Fruit fly (Drosophila melanogaster) whole organism, pupa: ENCODE data around the gene CG31917.
A peak's percentile ranks its signal among the peaks of the same experiment; 100 is the strongest.

Source experiments
- CG10348 ChIP-seq: fragments of 200-800 bp; sonication (Bioruptor generic); IDR thresholded peaks from 2 replicates; pipeline ENCODE4 v1.3.6; 2022; ENCODE audit warnings: missing biosample characterization, missing genetic modification characterization
- CG12605 ChIP-seq: fragments of 200-800 bp; sonication (Bioruptor generic); IDR thresholded peaks from 2 replicates; pipeline ENCODE4 v1.3.6; 2022; ENCODE audit warnings: missing biosample characterization, missing genetic modification characterization
- CG13204 ChIP-seq: fragments of 200-800 bp; sonication (Bioruptor generic); optimal IDR thresholded peaks from 2 replicates; lab custom pipeline; 2018; ENCODE audit warnings: missing biosample characterization, mild to moderate bottlenecking, missing genetic modification characterization, moderate library complexity
- CG14655 ChIP-seq: fragments of 200-800 bp; sonication (Bioruptor generic); optimal IDR thresholded peaks from 3 replicates; lab custom pipeline; 2017; ENCODE audit warnings: mild to moderate bottlenecking, missing biosample characterization, missing genetic modification reagents, missing genetic modification characterization
- CG15710 ChIP-seq: fragments of 200-800 bp; sonication (Bioruptor generic); optimal IDR thresholded peaks from 2 replicates; lab custom pipeline; 2018; ENCODE audit warnings: missing biosample characterization, mild to moderate bottlenecking, missing genetic modification characterization, moderate library complexity
- CG17806 ChIP-seq: fragments of 200-800 bp; sonication (Bioruptor generic); optimal IDR thresholded peaks from 2 replicates; lab custom pipeline; 2018; ENCODE audit warnings: missing biosample characterization, mild to moderate bottlenecking, missing genetic modification characterization, moderate library complexity
- CG32121 ChIP-seq: fragments of 200-800 bp; sonication (Bioruptor generic); IDR thresholded peaks from 2 replicates; pipeline ENCODE4 v1.3.6; 2022; ENCODE audit warnings: missing biosample characterization, missing genetic modification characterization
- CG34367 ChIP-seq: fragments of 200-800 bp; sonication (Bioruptor generic); optimal IDR thresholded peaks from 2 replicates; lab custom pipeline; 2018; ENCODE audit warnings: missing biosample characterization, mild to moderate bottlenecking, missing genetic modification characterization
- CG4496 ChIP-seq: fragments of 200-800 bp; sonication (Bioruptor generic); IDR thresholded peaks from 3 replicates; pipeline ENCODE4 v1.3.6; 2022; ENCODE audit warnings: missing biosample characterization, missing genetic modification characterization
- CG8159 ChIP-seq: fragments of 200-800 bp; sonication (Bioruptor generic); optimal IDR thresholded peaks from 3 replicates; lab custom pipeline; 2018; ENCODE audit warnings: missing biosample characterization, mild to moderate bottlenecking, missing genetic modification characterization, moderate library complexity
- CG8301 ChIP-seq: fragments of 200-800 bp; sonication (Bioruptor generic); optimal IDR thresholded peaks from 2 replicates; lab custom pipeline; 2018; ENCODE audit warnings: missing biosample characterization, mild to moderate bottlenecking, missing genetic modification characterization
- CG9948 ChIP-seq: fragments of 200-800 bp; sonication (Bioruptor generic); optimal IDR thresholded peaks from 2 replicates; lab custom pipeline; 2018; ENCODE audit warnings: missing biosample characterization, mild to moderate bottlenecking, missing genetic modification characterization, moderate library complexity
- D1 ChIP-seq: fragments of 200-800 bp; sonication (Bioruptor generic); optimal IDR thresholded peaks from 2 replicates; lab custom pipeline; 2018; ENCODE audit warnings: missing biosample characterization, mild to moderate bottlenecking, missing genetic modification characterization, moderate library complexity
- EcR ChIP-seq: fragments of 200-800 bp; sonication (Bioruptor generic); optimal IDR thresholded peaks from 3 replicates; lab custom pipeline; 2019; ENCODE audit warnings: missing biosample characterization, missing genetic modification characterization, mild to moderate bottlenecking, moderate library complexity, missing genetic modification reagents
- Ets98B ChIP-seq: fragments of 200-800 bp; sonication (Bioruptor generic); IDR thresholded peaks from 2 replicates; pipeline ENCODE4 v1.3.6; 2022; ENCODE audit warnings: missing biosample characterization, missing genetic modification characterization
- Pif1A ChIP-seq: fragments of 200-800 bp; sonication (Bioruptor generic); optimal IDR thresholded peaks from 3 replicates; lab custom pipeline; 2016; ENCODE audit warnings: missing biosample characterization, missing genetic modification characterization
- Pif1B ChIP-seq: fragments of 200-800 bp; sonication (Bioruptor generic); optimal IDR thresholded peaks from 3 replicates; lab custom pipeline; 2016; ENCODE audit warnings: missing biosample characterization, missing genetic modification characterization
- Snoo ChIP-seq: fragments of 200-800 bp; sonication (Bioruptor generic); optimal IDR thresholded peaks from 3 replicates; lab custom pipeline; 2017; ENCODE audit warnings: missing biosample characterization, mild to moderate bottlenecking, missing genetic modification characterization, inconsistent platforms
- fd96Ca ChIP-seq: fragments of 200-800 bp; sonication (Bioruptor generic); IDR thresholded peaks from 3 replicates; pipeline ENCODE4 v1.3.6; 2022; ENCODE audit warnings: missing biosample characterization, missing genetic modification characterization
- gl ChIP-seq: fragments of 200-800 bp; sonication (Bioruptor generic); optimal IDR thresholded peaks from 2 replicates; lab custom pipeline; 2018; ENCODE audit warnings: missing biosample characterization, mild to moderate bottlenecking, missing genetic modification characterization
- rn ChIP-seq: fragments of 200-800 bp; sonication (Bioruptor generic); IDR thresholded peaks from 2 replicates; pipeline ENCODE4 v1.3.6; 2022; ENCODE audit warnings: missing biosample characterization, missing genetic modification characterization

CG31917 gene

dm6 chr2L:4998571-4999191 lies 12.0 kb downstream of the CG31917 start:
- TF ChIP-seq Ets98B (GFP tag; lab: Robert Waterston, UW) (no peak), rn (GFP tag; lab: Robert Waterston, UW) (no peak), D1 (tag; lab: Kevin White, UChicago) (no peak), CG9948 (tag; lab: Kevin White, UChicago) (no peak), CG8301 (tag; lab: Kevin White, UChicago) (no peak), Snoo (tag; lab: Kevin White, UChicago) (no peak), CG14655 (no peak), CG8159 (no peak), CG13204 (GFP tag; lab: Kevin White, UChicago) (no peak), CG32121 (no peak), CG15710 (tag; lab: Kevin White, UChicago) (no peak), CG17806 (tag; lab: Kevin White, UChicago) (no peak), fd96Ca (no peak)

- TF ChIP-seq Pif1B (GFP tag; lab: Kevin White, UChicago) (no peak), CG10348 (GFP tag; lab: Robert Waterston, UW) (no peak), rn (GFP tag; lab: Robert Waterston, UW) (no peak), CG8159 (no peak), EcR (GFP tag; lab: Kevin White, UChicago) (no peak), CG13204 (GFP tag; lab: Kevin White, UChicago) (no peak), CG32121 (no peak), Snoo (tag; lab: Kevin White, UChicago) (no peak), CG15710 (tag; lab: Kevin White, UChicago) (no peak)
Observed at dm6 chr2L:4998260-4998560, 12.4 kb downstream of the CG31917 start.

dm6 chr2L:4997401-4998259 lies 13.0 kb downstream of the CG31917 start:
- TF ChIP-seq CG12605 (GFP tag; lab: Robert Waterston, UW) (peak; percentile 99), Ets98B (GFP tag; lab: Robert Waterston, UW) (peak; percentile 100), CG32121 (peak; percentile 99), CG8159 (peak; percentile 99), CG13204 (GFP tag; lab: Kevin White, UChicago) (peak; percentile 96), D1 (tag; lab: Kevin White, UChicago) (peak; percentile 94), rn (GFP tag; lab: Robert Waterston, UW) (peak; percentile 98), EcR (GFP tag; lab: Kevin White, UChicago) (peak; percentile 95), Snoo (tag; lab: Kevin White, UChicago) (peak; percentile 99), fd96Ca (peak; percentile 99), CG10348 (GFP tag; lab: Robert Waterston, UW) (peak; percentile 96), CG34367 (tag; lab: Kevin White, UChicago) (peak; percentile 99), CG15710 (tag; lab: Kevin White, UChicago) (peak; percentile 98), CG4496 (GFP tag; lab: Robert Waterston, UW) (peak; percentile 100), gl (tag; lab: Kevin White, UChicago) (peak; percentile 98), Pif1A (GFP tag; lab: Kevin White, UChicago) (peak; percentile 99), CG9948 (tag; lab: Kevin White, UChicago) (peak; percentile 99), CG14655 (peak; percentile 100), CG17806 (tag; lab: Kevin White, UChicago) (peak; percentile 99), Pif1B (GFP tag; lab: Kevin White, UChicago) (peak; percentile 99), CG8301 (tag; lab: Kevin White, UChicago) (peak; percentile 100)

dm6 chr2L:4996283-4996922 lies 14.2 kb downstream of the CG31917 start:
- TF ChIP-seq EcR (GFP tag; lab: Kevin White, UChicago) (no peak), fd96Ca (no peak), CG13204 (GFP tag; lab: Kevin White, UChicago) (no peak), CG8159 (no peak)

dm6 chr2L:4995837-4996136 lies 14.8 kb downstream of the CG31917 start:
- no peak for TF ChIP-seq EcR (GFP tag; lab: Kevin White, UChicago)
- TF ChIP-seq fd96Ca, result no peak
- TF ChIP-seq rn (GFP tag; lab: Robert Waterston, UW), result no peak
- no peak for TF ChIP-seq CG9948 (tag; lab: Kevin White, UChicago)
- no peak for TF ChIP-seq CG14655
- no peak for TF ChIP-seq D1 (tag; lab: Kevin White, UChicago)
- no peak for TF ChIP-seq CG32121
- no peak for TF ChIP-seq CG4496 (GFP tag; lab: Robert Waterston, UW)
- TF ChIP-seq CG15710 (tag; lab: Kevin White, UChicago), result no peak
- TF ChIP-seq CG8159, result no peak
- TF ChIP-seq CG34367 (tag; lab: Kevin White, UChicago), result no peak
- TF ChIP-seq CG8301 (tag; lab: Kevin White, UChicago), result no peak
- no peak for TF ChIP-seq CG10348 (GFP tag; lab: Robert Waterston, UW)
- TF ChIP-seq Pif1A (GFP tag; lab: Kevin White, UChicago), result no peak
